Worm (Caenorhabditis elegans): ENCODE data around the gene F59E12.9.

Gene F59E12.9

ce11 chrII:5688959-5689358 lies 42.1 kb upstream of the F59E12.9 start, which contains the start of gene C25H3.11:
C25H3.11 (minus strand) TSS chrII:5689040.
- TF ChIP-seq pha-4 (tag; optimal IDR thresholded peaks at IDR 0.05) (peak; percentile 42), ztf-4 (tag; optimal IDR thresholded peaks at IDR 0.05) (no peak), jun-1 (tag; optimal IDR thresholded peaks at IDR 0.05) (no peak), R02D3.7 (tag; optimal IDR thresholded peaks at IDR 0.05) (no peak), fos-1 (tag; optimal IDR thresholded peaks at IDR 0.05) (no peak), nhr-77 (tag; optimal IDR thresholded peaks at IDR 0.05) (no peak), ceh-16 (tag; optimal IDR thresholded peaks at IDR 0.05) (no peak), mdl-1 (tag; optimal IDR thresholded peaks at IDR 0.05) (no peak), nfya-1 (tag; optimal IDR thresholded peaks at IDR 0.05; ENCODE audit: insufficient read depth) (peak; percentile 67), lin-39 (tag; optimal IDR thresholded peaks at IDR 0.05) (no peak), nhr-67 (tag; optimal IDR thresholded peaks at IDR 0.05) (no peak), ama-1 (optimal IDR thresholded peaks at IDR 0.05) (peak; percentile 52), nhr-11 (tag; optimal IDR thresholded peaks at IDR 0.05) (no peak), ztf-11 (tag; optimal IDR thresholded peaks at IDR 0.05) (no peak), ZK546.5 (tag; optimal IDR thresholded peaks at IDR 0.05) (no peak), skn-1 (tag; optimal IDR thresholded peaks at IDR 0.05) (no peak), elt-3 (tag; optimal IDR thresholded peaks at IDR 0.05) (no peak), snpc-4 (tag; optimal IDR thresholded peaks at IDR 0.05) (peak; percentile 29), fkh-10 (GFP tag; optimal IDR thresholded peaks at IDR 0.05) (no peak), sea-2 (GFP tag; optimal IDR thresholded peaks at IDR 0.05) (no peak), unc-39 (tag; optimal IDR thresholded peaks at IDR 0.05) (no peak), fkh-2 (tag; optimal IDR thresholded peaks at IDR 0.05) (no peak), unc-62 (GFP tag; optimal IDR thresholded peaks at IDR 0.05) (no peak), lin-15B (tag; optimal IDR thresholded peaks at IDR 0.05) (peak; percentile 53), eor-1 (tag; optimal IDR thresholded peaks at IDR 0.05) (no peak), egl-27 (tag; optimal IDR thresholded peaks at IDR 0.05) (no peak), zag-1 (tag; optimal IDR thresholded peaks at IDR 0.05) (no peak), pqm-1 (tag; optimal IDR thresholded peaks at IDR 0.05) (peak; percentile 26), elt-1 (tag; optimal IDR thresholded peaks at IDR 0.05) (no peak), mml-1 (tag; optimal IDR thresholded peaks at IDR 0.05) (no peak), elt-2 (tag; optimal IDR thresholded peaks at IDR 0.05) (peak; percentile 70), ceh-9 (tag; optimal IDR thresholded peaks at IDR 0.05) (no peak), daf-12 (tag; optimal IDR thresholded peaks at IDR 0.05) (no peak), nhr-43 (tag; optimal IDR thresholded peaks at IDR 0.05; ENCODE audit: poor library complexity, severe bottlenecking) (no peak), nhr-25 (tag; optimal IDR thresholded peaks at IDR 0.05) (no peak), nhr-76 (tag; optimal IDR thresholded peaks at IDR 0.05) (no peak), lsy-12 (tag; optimal IDR thresholded peaks at IDR 0.05) (peak; percentile 4), hmg-11 (tag; optimal IDR thresholded peaks at IDR 0.05) (no peak)

ce11 chrII:5680703-5681102 lies 33.9 kb upstream of the F59E12.9 start, which contains the start of gene flp-27:
flp-27 (plus strand) TSS chrII:5681003.
- TF ChIP-seq lin-15B (tag; optimal IDR thresholded peaks at IDR 0.05), result no peak
- TF ChIP-seq snpc-4 (tag; optimal IDR thresholded peaks at IDR 0.05), result no peak
- no peak for TF ChIP-seq elt-2 (tag; optimal IDR thresholded peaks at IDR 0.05)

DNA sequence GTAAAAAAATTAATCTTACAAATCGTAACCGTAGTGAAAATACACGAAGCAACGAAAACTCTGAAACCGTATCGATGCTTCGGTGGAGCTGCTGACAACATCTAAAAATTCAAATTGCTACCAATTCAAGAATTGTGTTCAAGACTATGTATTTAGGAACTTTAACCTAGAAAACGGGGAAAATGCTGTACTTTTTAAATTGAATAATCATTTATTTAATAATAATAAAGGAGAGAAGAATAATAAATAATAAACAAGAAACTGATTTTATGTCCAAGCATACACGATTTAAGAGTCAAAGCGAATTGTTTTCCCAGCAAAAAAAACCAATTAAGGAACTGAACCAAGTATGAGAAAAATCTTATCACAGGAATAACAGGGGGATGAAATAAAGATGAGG lies 22.7 kb upstream of the F59E12.9 start, which contains the start of gene C25H3.17:
Gene C25H3.17 (minus strand): TSS at position 101 of the 400 bp plus-strand sequence.
- TF ChIP-seq hmg-11 (tag; optimal IDR thresholded peaks at IDR 0.05), result no peak
- TF ChIP-seq ama-1 (optimal IDR thresholded peaks at IDR 0.05), result no peak
- no peak for TF ChIP-seq elt-3 (tag; optimal IDR thresholded peaks at IDR 0.05)

- no peak for TF ChIP-seq daf-12 (tag; optimal IDR thresholded peaks at IDR 0.05)
- TF ChIP-seq nhr-76 (tag; optimal IDR thresholded peaks at IDR 0.05), result no peak
- no peak for TF ChIP-seq eor-1 (tag; optimal IDR thresholded peaks at IDR 0.05)
- no peak for TF ChIP-seq mdl-1 (tag; optimal IDR thresholded peaks at IDR 0.05)
- no peak for TF ChIP-seq jun-1 (tag; optimal IDR thresholded peaks at IDR 0.05)
- TF ChIP-seq zag-1 (tag; optimal IDR thresholded peaks at IDR 0.05), result no peak
- TF ChIP-seq nhr-11 (tag; optimal IDR thresholded peaks at IDR 0.05), result no peak
- no peak for TF ChIP-seq egl-5 (tag; optimal IDR thresholded peaks at IDR 0.05)
- TF ChIP-seq ama-1 (optimal IDR thresholded peaks at IDR 0.05), result no peak
- no peak for TF ChIP-seq unc-39 (tag; optimal IDR thresholded peaks at IDR 0.05)
- no peak for TF ChIP-seq fos-1 (tag; optimal IDR thresholded peaks at IDR 0.05)
- TF ChIP-seq ceh-82 (tag; optimal IDR thresholded peaks at IDR 0.05), result no peak
- TF ChIP-seq nhr-12 (tag; optimal IDR thresholded peaks at IDR 0.05), result no peak
- no peak for TF ChIP-seq tbx-2 (tag; optimal IDR thresholded peaks at IDR 0.05)
- no peak for TF ChIP-seq unc-62 (GFP tag; optimal IDR thresholded peaks at IDR 0.05)
Observed at ce11 chrII:5668830-5669229, 22.0 kb upstream of the F59E12.9 start, which contains the start of gene C25H3.7. C25H3.7 (minus strand) TSS chrII:5668930.

Data from whole organism, L3 larva.